Worm (Caenorhabditis elegans) whole organism, L4 larva: Measurements from ENCODE around the gene C09B8.3.

Source experiments
- ces-1 ChIP-seq: fragments of 150-350 bp; sonication (generic microtip); optimal IDR thresholded peaks from 4 replicates; lab custom pipeline; 2014; ENCODE audit warnings: missing biosample characterization, missing genetic modification reagents, missing genetic modification characterization
- lin-38 ChIP-seq: fragments of 200-800 bp; sonication (Bioruptor generic); IDR thresholded peaks from 2 replicates; pipeline ENCODE4 v1.3.6; 2022; ENCODE audit warnings: missing genetic modification reagents, missing genetic modification characterization, missing compliant biosample characterization
- mdt-29 ChIP-seq: fragments of 200-800 bp; sonication (Bioruptor generic); IDR thresholded peaks from 2 replicates; pipeline ENCODE4 v1.3.6; 2022; ENCODE audit warnings: missing genetic modification reagents, missing genetic modification characterization, missing compliant biosample characterization
- mxl-2 ChIP-seq: fragments of 200-800 bp; sonication (Bioruptor generic); conservative IDR thresholded peaks from 2 replicates; pipeline ENCODE4 v1.3.6; 2022; ENCODE audit warnings: missing genetic modification reagents, missing genetic modification characterization, missing compliant biosample characterization
- nhr-11 ChIP-seq: fragments of 150-350 bp; optimal IDR thresholded peaks from 2 replicates; lab custom pipeline; 2014; ENCODE audit warnings: missing biosample characterization, missing genetic modification characterization
- nhr-76 ChIP-seq: fragments of 150-350 bp; optimal IDR thresholded peaks from 2 replicates; lab custom pipeline; 2014; ENCODE audit warnings: missing biosample characterization, missing genetic modification characterization
- pha-4 ChIP-seq, 2 experiments: fragments of 150-350 bp in 1 of 2; fragments of 200-800 bp in 1 of 2; sonication (Bioruptor generic) in 1 of 2; IDR thresholded peaks in 1 of 2; optimal IDR thresholded peaks in 1 of 2; 2 replicates each; pipeline versions ENCODE4 v1.3.6 to Lab custom; 2014 to 2022; ENCODE audit warnings: missing genetic modification characterization in 2 of 2, missing genetic modification reagents in 2 of 2, missing biosample characterization in 1 of 2, missing compliant biosample characterization in 1 of 2
- unc-130 ChIP-seq: sonication (generic microtip); optimal IDR thresholded peaks from 2 replicates; lab custom pipeline; 2016; ENCODE audit warnings: missing genetic modification reagents, missing genetic modification characterization, missing compliant biosample characterization
- zfp-3 ChIP-seq: fragments of 200-800 bp; sonication (Bioruptor generic); conservative IDR thresholded peaks from 2 replicates; pipeline ENCODE4 v1.3.6; 2022; ENCODE audit warnings: missing genetic modification reagents, missing genetic modification characterization, missing compliant biosample characterization

ce11 chrX:6020782-6021181 lies 10.3 kb upstream of the C09B8.3 start:
- TF ChIP-seq lin-38 (GFP tag; lab: Robert Waterston, UW) (no peak), unc-130 (GFP tag; lab: Kevin White, UChicago) (no peak), mdt-29 (GFP tag; lab: Robert Waterston, UW) (no peak), pha-4 (GFP tag; IDR thresholded peaks at IDR 0.05; lab: Robert Waterston, UW) (no peak), pha-4 (tag; optimal IDR thresholded peaks at IDR 0.05; lab: Kevin White, UChicago) (no peak), nhr-76 (no peak), zfp-3 (no peak), ces-1 (GFP tag; lab: Kevin White, UChicago) (no peak), mxl-2 (GFP tag; lab: Robert Waterston, UW) (no peak), nhr-11 (no peak)
